Worm (Caenorhabditis elegans): ENCODE measurements around the gene fbxa-141.
"Not testable (repeated sequence)": the region's sequence is repeated elsewhere in the genome, so short reads cannot be mapped to it uniquely, and the experiment has no call there.

fbxa-141 gene

ce11 chrX:14545543-14545942 lies 32.8 kb upstream of the fbxa-141 start, which contains the start of gene enri-2:
Gene enri-2 (plus strand): TSS chrX:14545843.
- TF ChIP-seq ztf-29 (GFP tag; IDR thresholded peaks at IDR 0.05): no peak
- TF ChIP-seq cog-1 (tag; optimal IDR thresholded peaks at IDR 0.05): no peak
- no peak for TF ChIP-seq tab-1 (GFP tag; IDR thresholded peaks at IDR 0.05)
- TF ChIP-seq med-1 (GFP tag; optimal IDR thresholded peaks at IDR 0.05; ENCODE audit: insufficient read depth): no peak
- no peak for TF ChIP-seq ztf-23 (GFP tag; IDR thresholded peaks at IDR 0.05)

- TF ChIP-seq ref-1 (GFP tag; conservative IDR thresholded peaks at IDR 0.05) (no peak), flt-1 (GFP tag; IDR thresholded peaks at IDR 0.05) (no peak), T22C8.4 (GFP tag; IDR thresholded peaks at IDR 0.05) (no peak), ztf-29 (GFP tag; IDR thresholded peaks at IDR 0.05) (no peak), tab-1 (GFP tag; IDR thresholded peaks at IDR 0.05) (no peak), ztf-23 (GFP tag; IDR thresholded peaks at IDR 0.05) (no peak), med-1 (GFP tag; optimal IDR thresholded peaks at IDR 0.05; ENCODE audit: insufficient read depth) (no peak), klf-2 (GFP tag; conservative IDR thresholded peaks at IDR 0.05) (no peak), cog-1 (tag; optimal IDR thresholded peaks at IDR 0.05) (no peak)
Observed at ce11 chrX:14543224-14543623, 30.5 kb upstream of the fbxa-141 start, which contains the start of gene T24C2.3. Gene T24C2.3 (plus strand): TSS chrX:14543524.

DNA sequence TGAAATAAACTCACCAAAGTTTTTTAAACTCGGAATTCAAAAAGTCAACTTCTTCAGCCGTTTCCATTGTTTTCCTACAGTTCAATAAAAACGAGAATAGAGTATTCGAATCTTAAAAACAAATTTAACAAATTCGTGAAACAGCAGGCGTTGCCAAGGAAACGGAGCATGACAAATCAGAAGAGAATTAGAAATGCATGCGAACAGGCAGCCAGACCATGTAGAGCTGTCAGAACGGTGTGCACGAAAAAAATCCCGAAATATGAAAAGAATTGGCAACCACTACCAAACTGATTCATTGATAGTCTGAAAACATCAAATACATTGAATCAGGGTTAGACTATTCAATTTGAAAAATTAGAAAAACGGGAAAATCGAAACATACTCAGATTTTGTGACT lies 29.3 kb upstream of the fbxa-141 start, which contains the start of gene fbxa-81:
Gene fbxa-81, minus strand, starts transcription at position 101 of the 400 bp plus-strand sequence.
- TF ChIP-seq ztf-23 (GFP tag; IDR thresholded peaks at IDR 0.05) (no peak), klf-2 (GFP tag; conservative IDR thresholded peaks at IDR 0.05) (no peak), flt-1 (GFP tag; IDR thresholded peaks at IDR 0.05) (no peak), med-1 (GFP tag; optimal IDR thresholded peaks at IDR 0.05; ENCODE audit: insufficient read depth) (no peak), cog-1 (tag; optimal IDR thresholded peaks at IDR 0.05) (no peak), T22C8.4 (GFP tag; IDR thresholded peaks at IDR 0.05) (no peak), ref-1 (GFP tag; conservative IDR thresholded peaks at IDR 0.05) (no peak), tab-1 (GFP tag; IDR thresholded peaks at IDR 0.05) (no peak), ztf-29 (GFP tag; IDR thresholded peaks at IDR 0.05) (no peak)

ce11 chrX:14539468-14539867 lies 26.8 kb upstream of the fbxa-141 start:
- TF ChIP-seq klf-2 (GFP tag; conservative IDR thresholded peaks at IDR 0.05) (no peak), flt-1 (GFP tag; IDR thresholded peaks at IDR 0.05) (no peak), T22C8.4 (GFP tag; IDR thresholded peaks at IDR 0.05) (no peak), ref-1 (GFP tag; conservative IDR thresholded peaks at IDR 0.05) (no peak), med-1 (GFP tag; optimal IDR thresholded peaks at IDR 0.05; ENCODE audit: insufficient read depth) (no peak), ztf-29 (GFP tag; IDR thresholded peaks at IDR 0.05) (no peak), tab-1 (GFP tag; IDR thresholded peaks at IDR 0.05) (no peak)

DNA sequence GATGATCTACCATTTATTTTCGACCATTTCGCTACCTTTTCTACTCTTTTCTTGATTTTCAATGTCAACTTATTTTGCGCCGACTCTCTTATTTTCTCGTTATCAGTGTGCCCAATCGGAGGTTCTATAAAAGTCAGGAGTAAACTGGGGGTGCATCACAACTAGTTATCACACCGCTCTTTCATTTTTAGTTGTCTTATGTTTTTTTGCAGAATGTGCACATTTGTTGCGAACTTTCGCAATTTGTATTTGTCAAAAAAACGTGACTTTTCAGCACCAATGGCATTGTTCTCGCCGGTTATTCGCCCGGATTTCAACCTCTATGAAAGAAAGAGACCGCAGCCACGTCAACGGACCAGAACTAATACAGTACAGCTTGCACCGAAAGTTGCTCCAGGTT lies 24.9 kb upstream of the fbxa-141 start:
- TF ChIP-seq ref-1 (GFP tag; conservative IDR thresholded peaks at IDR 0.05): no peak
- TF ChIP-seq T22C8.4 (GFP tag; IDR thresholded peaks at IDR 0.05): no peak

DNA sequence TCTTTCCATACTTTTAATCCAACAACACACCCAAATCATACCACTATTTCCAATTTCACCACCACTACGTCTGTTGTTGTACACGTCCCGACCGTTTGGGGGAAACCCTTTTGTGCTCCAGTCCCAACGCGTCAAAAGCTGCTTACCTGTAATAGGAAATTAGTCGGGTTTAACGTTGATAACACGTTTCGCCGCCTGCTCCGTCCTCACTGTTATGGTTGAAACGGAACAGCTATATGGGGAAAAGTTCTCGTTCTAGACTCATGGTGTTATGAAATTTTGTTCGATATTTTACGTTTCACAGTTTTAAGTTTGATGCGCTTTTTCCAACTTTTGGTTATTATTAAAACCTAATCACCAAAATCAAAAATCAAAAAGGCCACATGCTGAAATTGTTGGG lies 23.2 kb upstream of the fbxa-141 start:
- no peak for TF ChIP-seq ref-1 (GFP tag; conservative IDR thresholded peaks at IDR 0.05)
- no peak for TF ChIP-seq klf-2 (GFP tag; conservative IDR thresholded peaks at IDR 0.05)
- no peak for TF ChIP-seq flt-1 (GFP tag; IDR thresholded peaks at IDR 0.05)
- no peak for TF ChIP-seq ztf-29 (GFP tag; IDR thresholded peaks at IDR 0.05)
- TF ChIP-seq tab-1 (GFP tag; IDR thresholded peaks at IDR 0.05): no peak
- TF ChIP-seq cog-1 (tag; optimal IDR thresholded peaks at IDR 0.05): no peak
- TF ChIP-seq med-1 (GFP tag; optimal IDR thresholded peaks at IDR 0.05; ENCODE audit: insufficient read depth): no peak
- TF ChIP-seq ztf-23 (GFP tag; IDR thresholded peaks at IDR 0.05): no peak
- TF ChIP-seq T22C8.4 (GFP tag; IDR thresholded peaks at IDR 0.05): no peak

ce11 chrX:14534596-14534995 lies 21.9 kb upstream of the fbxa-141 start:
- TF ChIP-seq flt-1 (GFP tag; IDR thresholded peaks at IDR 0.05): no peak
- no peak for TF ChIP-seq T22C8.4 (GFP tag; IDR thresholded peaks at IDR 0.05)

ce11 chrX:14534117-14534516 lies 21.4 kb upstream of the fbxa-141 start, which contains the start of gene T24C2.5:
Gene T24C2.5 (plus strand): TSS chrX:14534417.
- TF ChIP-seq ztf-29 (GFP tag; IDR thresholded peaks at IDR 0.05): no peak
- TF ChIP-seq tab-1 (GFP tag; IDR thresholded peaks at IDR 0.05): no peak
- TF ChIP-seq ref-1 (GFP tag; conservative IDR thresholded peaks at IDR 0.05): no peak

- TF ChIP-seq cog-1 (tag; optimal IDR thresholded peaks at IDR 0.05): no peak
- no peak for TF ChIP-seq med-1 (GFP tag; optimal IDR thresholded peaks at IDR 0.05; ENCODE audit: insufficient read depth)
- TF ChIP-seq klf-2 (GFP tag; conservative IDR thresholded peaks at IDR 0.05): no peak
- TF ChIP-seq flt-1 (GFP tag; IDR thresholded peaks at IDR 0.05): no peak
- TF ChIP-seq ztf-29 (GFP tag; IDR thresholded peaks at IDR 0.05): no peak
- no peak for TF ChIP-seq T22C8.4 (GFP tag; IDR thresholded peaks at IDR 0.05)
- no peak for TF ChIP-seq ref-1 (GFP tag; conservative IDR thresholded peaks at IDR 0.05)
- no peak for TF ChIP-seq ztf-23 (GFP tag; IDR thresholded peaks at IDR 0.05)
- TF ChIP-seq tab-1 (GFP tag; IDR thresholded peaks at IDR 0.05): no peak
Observed at ce11 chrX:14530107-14530506, 17.4 kb upstream of the fbxa-141 start, which contains the start of gene nspc-20. Gene nspc-20 (minus strand): TSS chrX:14530207.

ce11 chrX:14528399-14528798 lies 15.7 kb upstream of the fbxa-141 start, which contains the start of gene nspc-19:
Gene nspc-19 (plus strand): TSS chrX:14528699.
- TF ChIP-seq ref-1 (GFP tag; conservative IDR thresholded peaks at IDR 0.05); ztf-29 (GFP tag; IDR thresholded peaks at IDR 0.05); cog-1 (tag; optimal IDR thresholded peaks at IDR 0.05): not testable (repeated sequence)

DNA sequence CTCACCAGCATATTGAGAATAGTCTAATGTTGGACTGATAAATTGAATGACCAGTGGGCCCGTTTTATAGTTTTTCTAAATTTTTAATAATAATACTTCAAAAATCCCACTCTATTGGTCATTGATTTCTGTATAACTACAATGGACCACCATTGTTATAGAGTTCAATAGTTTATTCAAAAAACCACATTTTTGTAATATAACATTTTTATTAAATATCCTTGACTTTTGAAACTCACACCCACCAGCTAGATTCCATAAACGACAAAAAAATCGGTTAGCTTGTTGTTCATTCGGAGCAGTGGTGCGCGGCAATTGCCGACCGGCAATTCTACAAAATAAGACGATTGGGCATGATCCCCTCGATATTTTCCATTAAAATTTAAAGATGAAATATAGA lies 14.8 kb upstream of the fbxa-141 start, which contains the start of gene nspc-18:
Gene nspc-18, minus strand, starts transcription at position 101 of the 400 bp plus-strand sequence.
- TF ChIP-seq ref-1 (GFP tag; conservative IDR thresholded peaks at IDR 0.05) (no peak), tab-1 (GFP tag; IDR thresholded peaks at IDR 0.05) (no peak), flt-1 (GFP tag; IDR thresholded peaks at IDR 0.05) (no peak), klf-2 (GFP tag; conservative IDR thresholded peaks at IDR 0.05) (no peak), T22C8.4 (GFP tag; IDR thresholded peaks at IDR 0.05) (no peak), ztf-29 (GFP tag; IDR thresholded peaks at IDR 0.05) (no peak), ztf-23 (GFP tag; IDR thresholded peaks at IDR 0.05) (no peak), cog-1 (tag; optimal IDR thresholded peaks at IDR 0.05) (no peak), med-1 (GFP tag; optimal IDR thresholded peaks at IDR 0.05; ENCODE audit: insufficient read depth) (no peak)

All from whole organism, midembryonic.